Fruit fly (Drosophila melanogaster): ENCODE results near the gene Zdhhc8.

- no peak for TF ChIP-seq CG8478 (optimal IDR thresholded peaks at IDR 0.05)
- no peak for TF ChIP-seq CTCF (optimal IDR thresholded peaks at IDR 0.05)
Measured at dm6 chrX:9355193-9355995, 633 bp downstream of the Zdhhc8 start.
